Fruit fly (Drosophila melanogaster) whole organism, prepupa: ENCODE results near the gene Ir94f.

ENCODE experiments used
- CG16779 ChIP-seq: fragments of 200-800 bp; sonication (Bioruptor generic); optimal IDR thresholded peaks from 3 replicates; lab custom pipeline; 2017; ENCODE audit warnings: missing biosample characterization, mild to moderate bottlenecking, missing genetic modification characterization
- CG8119 ChIP-seq: fragments of 200-800 bp; sonication (Bioruptor generic); IDR thresholded peaks from 3 replicates; pipeline ENCODE4 v1.3.6; 2022; ENCODE audit warnings: missing biosample characterization, missing genetic modification characterization
- CG8319 ChIP-seq: fragments of 200-800 bp; sonication (Bioruptor generic); optimal IDR thresholded peaks from 3 replicates; lab custom pipeline; 2016; ENCODE audit warnings: missing biosample characterization, missing genetic modification characterization
- CG8632 ChIP-seq: fragments of 200-800 bp; sonication (Bioruptor generic); optimal IDR thresholded peaks from 3 replicates; lab custom pipeline; 2016; ENCODE audit warnings: missing biosample characterization, missing genetic modification characterization
- Eip75B ChIP-seq: fragments of 200-800 bp; sonication (Bioruptor generic); optimal IDR thresholded peaks from 3 replicates; lab custom pipeline; 2016; ENCODE audit warnings: missing biosample characterization, missing genetic modification characterization
- Sox14 ChIP-seq: fragments of 200-800 bp; sonication (Bioruptor generic); optimal IDR thresholded peaks from 3 replicates; lab custom pipeline; 2016; ENCODE audit warnings: missing biosample characterization, missing genetic modification characterization
- lz ChIP-seq: fragments of 200-800 bp; sonication (Bioruptor generic); optimal IDR thresholded peaks from 3 replicates; lab custom pipeline; 2016; ENCODE audit warnings: missing biosample characterization, missing genetic modification characterization
- vri ChIP-seq: fragments of 200-800 bp; sonication (Bioruptor generic); optimal IDR thresholded peaks from 3 replicates; lab custom pipeline; 2016; ENCODE audit warnings: missing biosample characterization, mild to moderate bottlenecking, missing genetic modification characterization

DNA sequence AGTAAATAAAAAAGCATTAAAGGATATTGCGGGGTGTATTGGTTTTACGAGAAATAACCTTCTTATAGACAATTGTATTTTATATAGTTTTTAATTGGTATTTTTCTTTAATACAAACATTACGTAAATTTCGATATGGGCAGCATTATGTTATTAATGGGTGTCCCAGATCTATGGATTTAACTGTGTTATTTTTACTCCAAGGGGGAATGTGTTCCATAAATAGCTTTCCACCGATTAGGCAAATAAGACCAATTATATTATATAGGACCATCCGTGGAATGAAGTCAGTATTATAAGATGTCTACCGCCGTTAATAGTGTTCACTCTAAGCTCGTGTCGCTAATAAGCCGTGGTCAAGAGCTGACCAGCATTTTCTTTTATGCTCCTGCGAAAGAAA is 1.9 kb downstream of the Ir94f start, which contains the start of gene Ir94g:
- TF ChIP-seq Eip75B (GFP tag; lab: Kevin White, UChicago) (no peak), CG16779 (tag; lab: Kevin White, UChicago) (no peak), vri (GFP tag; lab: Kevin White, UChicago) (no peak), Sox14 (GFP tag; lab: Kevin White, UChicago) (no peak), lz (GFP tag; lab: Kevin White, UChicago) (no peak), CG8119 (GFP tag; lab: Robert Waterston, UW) (no peak), CG8319 (no peak), CG8632 (GFP tag; lab: Kevin White, UChicago) (no peak)
